Fruit fly (Drosophila melanogaster) whole organism, embryonic: ENCODE measurements around the gene CG10948.
A peak's percentile ranks its signal among the peaks of the same experiment; 100 is the strongest.

Experiments used
- B-H1 ChIP-seq: fragments of 200-800 bp; sonication (Bioruptor generic); IDR thresholded peaks from 3 replicates; pipeline ENCODE4 v1.3.6; 2022; ENCODE audit warnings: missing biosample characterization, missing genetic modification characterization
- BtbVII ChIP-seq: fragments of 200-800 bp; sonication (Bioruptor generic); optimal IDR thresholded peaks from 3 replicates; lab custom pipeline; 2017; ENCODE audit warnings: missing biosample characterization, mild to moderate bottlenecking, missing genetic modification characterization
- CG12104 ChIP-seq: fragments of 200-800 bp; sonication (Bioruptor generic); optimal IDR thresholded peaks from 3 replicates; lab custom pipeline; 2016; ENCODE audit warnings: missing biosample characterization, missing genetic modification characterization
- CG12155 ChIP-seq: fragments of 200-800 bp; sonication (Bioruptor generic); optimal IDR thresholded peaks from 3 replicates; lab custom pipeline; 2016; ENCODE audit warnings: missing biosample characterization, missing genetic modification characterization
- CG12744 ChIP-seq: fragments of 200-800 bp; sonication (Bioruptor generic); optimal IDR thresholded peaks from 2 replicates; lab custom pipeline; 2016; ENCODE audit warnings: missing biosample characterization, missing genetic modification characterization
- CG15514 ChIP-seq: fragments of 200-800 bp; sonication (Bioruptor generic); optimal IDR thresholded peaks from 3 replicates; lab custom pipeline; 2017; ENCODE audit warnings: missing biosample characterization, missing genetic modification characterization, mild to moderate bottlenecking, moderate library complexity, missing genetic modification reagents
- CG1792 ChIP-seq: fragments of 200-800 bp; sonication (Bioruptor generic); optimal IDR thresholded peaks from 2 replicates; lab custom pipeline; 2016; ENCODE audit warnings: missing biosample characterization, missing genetic modification characterization
- CG18262 ChIP-seq: fragments of 200-800 bp; optimal IDR thresholded peaks from 3 replicates; lab custom pipeline; 2019; ENCODE audit warnings: missing biosample characterization, mild to moderate bottlenecking, missing genetic modification characterization, moderate library complexity
- CG18764 ChIP-seq: fragments of 200-800 bp; sonication (Bioruptor generic); optimal IDR thresholded peaks from 3 replicates; lab custom pipeline; 2016; ENCODE audit warnings: missing biosample characterization, missing genetic modification characterization
- CG2120 ChIP-seq: fragments of 200-800 bp; sonication (Bioruptor generic); optimal IDR thresholded peaks from 3 replicates; lab custom pipeline; 2016; ENCODE audit warnings: missing biosample characterization, missing genetic modification characterization
- CG2712 ChIP-seq: fragments of 200-800 bp; optimal IDR thresholded peaks from 3 replicates; lab custom pipeline; 2019; ENCODE audit warnings: missing biosample characterization, mild to moderate bottlenecking, missing genetic modification characterization, moderate library complexity
- CG4360 ChIP-seq: fragments of 200-800 bp; sonication (Bioruptor generic); IDR thresholded peaks from 2 replicates; pipeline ENCODE4 v1.3.6; 2022; ENCODE audit warnings: missing biosample characterization, missing genetic modification characterization
- CG6683 ChIP-seq: fragments of 200-800 bp; sonication (Bioruptor generic); optimal IDR thresholded peaks from 2 replicates; lab custom pipeline; 2017; ENCODE audit warnings: missing biosample characterization, mild to moderate bottlenecking, missing genetic modification characterization, missing genetic modification reagents
- CG6791 ChIP-seq: fragments of 200-800 bp; sonication (Bioruptor generic); IDR thresholded peaks from 3 replicates; pipeline ENCODE4 v1.3.6; 2022; ENCODE audit warnings: missing biosample characterization, missing genetic modification characterization; ENCODE audit not compliant: partially characterized antibody
- CG7357 ChIP-seq: fragments of 200-800 bp; sonication (Bioruptor generic); IDR thresholded peaks from 3 replicates; pipeline ENCODE4 v1.3.6; 2022; ENCODE audit warnings: missing biosample characterization, missing genetic modification characterization
- CG8290 ChIP-seq, 3 experiments: fragments of 200-800 bp; sonication (Bioruptor generic); optimal IDR thresholded peaks; 2 replicates each; lab custom pipeline; 2016 to 2019; ENCODE audit warnings: missing biosample characterization in 3 of 3, missing genetic modification characterization in 3 of 3, mild to moderate bottlenecking in 2 of 3, moderate library complexity in 1 of 3
- CG8924 ChIP-seq: fragments of 200-800 bp; optimal IDR thresholded peaks from 3 replicates; lab custom pipeline; 2019; ENCODE audit warnings: missing biosample characterization, mild to moderate bottlenecking, missing genetic modification characterization, moderate library complexity
- CG9609 ChIP-seq: fragments of 200-800 bp; sonication (Bioruptor generic); optimal IDR thresholded peaks from 3 replicates; lab custom pipeline; 2016; ENCODE audit warnings: missing biosample characterization, missing genetic modification characterization
- Fer2 ChIP-seq: fragments of 200-800 bp; sonication (Bioruptor generic); optimal IDR thresholded peaks from 2 replicates; lab custom pipeline; 2018; ENCODE audit warnings: missing biosample characterization, mild to moderate bottlenecking, missing genetic modification characterization, moderate library complexity
- Hand ChIP-seq: fragments of 200-800 bp; sonication (Bioruptor generic); optimal IDR thresholded peaks from 2 replicates; lab custom pipeline; 2017; ENCODE audit warnings: mild to moderate bottlenecking, missing biosample characterization, missing genetic modification reagents, missing genetic modification characterization
- Meics ChIP-seq: fragments of 200-800 bp; sonication (Bioruptor generic); optimal IDR thresholded peaks from 2 replicates; lab custom pipeline; 2017; ENCODE audit warnings: missing biosample characterization, mild to moderate bottlenecking, missing genetic modification characterization
- Mes4 ChIP-seq: fragments of 200-800 bp; sonication (Bioruptor generic); optimal IDR thresholded peaks from 2 replicates; lab custom pipeline; 2016; ENCODE audit warnings: missing biosample characterization, missing genetic modification characterization
- Rfx ChIP-seq: fragments of 200-800 bp; sonication (Bioruptor generic); IDR thresholded peaks from 2 replicates; pipeline ENCODE4 v1.3.6; 2022; ENCODE audit warnings: missing biosample characterization, missing genetic modification characterization
- Ssrp ChIP-seq: fragments of 200-800 bp; sonication (Bioruptor generic); optimal IDR thresholded peaks from 2 replicates; lab custom pipeline; 2018; ENCODE audit warnings: missing biosample characterization, mild to moderate bottlenecking, missing genetic modification characterization, moderate library complexity
- Taf1 ChIP-seq: fragments of 200-800 bp; sonication (Bioruptor generic); IDR thresholded peaks from 2 replicates; pipeline ENCODE4 v1.3.6; 2022; ENCODE audit warnings: missing biosample characterization, missing genetic modification characterization
- bab2 ChIP-seq: fragments of 200-800 bp; sonication (Bioruptor generic); optimal IDR thresholded peaks from 2 replicates; lab custom pipeline; 2016; ENCODE audit warnings: missing biosample characterization, missing genetic modification characterization
- chm ChIP-seq: fragments of 200-800 bp; sonication (Bioruptor generic); IDR thresholded peaks from 2 replicates; pipeline ENCODE4 v1.3.6; 2022; ENCODE audit warnings: missing biosample characterization, missing genetic modification characterization
- dan ChIP-seq: fragments of 200-800 bp; sonication (Bioruptor generic); IDR thresholded peaks from 2 replicates; pipeline ENCODE4 v1.3.6; 2022; ENCODE audit warnings: missing biosample characterization, missing genetic modification characterization
- dpn ChIP-seq, 2 experiments: fragments of 200-800 bp; sonication (Bioruptor generic); optimal IDR thresholded peaks; 3 replicates each; lab custom pipeline; 2016; ENCODE audit warnings: missing biosample characterization in 2 of 2, missing genetic modification characterization in 2 of 2
- esg ChIP-seq: fragments of 200-800 bp; sonication (Bioruptor generic); conservative IDR thresholded peaks from 2 replicates; pipeline ENCODE4 v1.3.6; 2022; ENCODE audit warnings: missing biosample characterization, missing genetic modification characterization
- fd3F ChIP-seq: fragments of 200-800 bp; sonication (Bioruptor generic); optimal IDR thresholded peaks from 2 replicates; lab custom pipeline; 2018; ENCODE audit warnings: missing biosample characterization, mild to moderate bottlenecking, missing genetic modification characterization, moderate library complexity
- gcm ChIP-seq: fragments of 200-800 bp; sonication (Bioruptor generic); optimal IDR thresholded peaks from 2 replicates; lab custom pipeline; 2019; ENCODE audit warnings: missing biosample characterization, mild to moderate bottlenecking, missing genetic modification characterization, moderate library complexity
- gcm2 ChIP-seq: fragments of 200-800 bp; sonication (Bioruptor generic); optimal IDR thresholded peaks from 2 replicates; lab custom pipeline; 2016; ENCODE audit warnings: missing biosample characterization, missing genetic modification characterization
- grau ChIP-seq: fragments of 200-800 bp; optimal IDR thresholded peaks from 3 replicates; lab custom pipeline; 2019; ENCODE audit warnings: missing biosample characterization, mild to moderate bottlenecking, missing genetic modification characterization, moderate library complexity
- her ChIP-seq: fragments of 200-800 bp; sonication (Bioruptor generic); optimal IDR thresholded peaks from 2 replicates; lab custom pipeline; 2016; ENCODE audit warnings: missing biosample characterization, missing genetic modification characterization
- ind ChIP-seq: fragments of 200-800 bp; sonication (Bioruptor generic); optimal IDR thresholded peaks from 3 replicates; lab custom pipeline; 2016; ENCODE audit warnings: missing biosample characterization, missing genetic modification characterization
- nom ChIP-seq: fragments of 200-800 bp; sonication (Bioruptor generic); optimal IDR thresholded peaks from 2 replicates; lab custom pipeline; 2017; ENCODE audit warnings: missing biosample characterization, missing genetic modification characterization, mild to moderate bottlenecking, moderate library complexity, missing genetic modification reagents
- otp ChIP-seq: fragments of 200-800 bp; sonication (Bioruptor generic); IDR thresholded peaks from 3 replicates; pipeline ENCODE4, ENCODE4 v1.3.6; 2022; ENCODE audit warnings: missing biosample characterization, missing genetic modification characterization
- peb ChIP-seq: fragments of 200-800 bp; sonication (Bioruptor generic); IDR thresholded peaks from 2 replicates; pipeline ENCODE4 v1.3.6; 2022; ENCODE audit warnings: missing biosample characterization, missing genetic modification characterization
- pfk ChIP-seq: fragments of 200-800 bp; sonication (Bioruptor generic); optimal IDR thresholded peaks from 2 replicates; lab custom pipeline; 2018; ENCODE audit warnings: missing biosample characterization, mild to moderate bottlenecking, missing genetic modification characterization, moderate library complexity
- phol ChIP-seq: fragments of 200-800 bp; sonication (Bioruptor generic); optimal IDR thresholded peaks from 3 replicates; lab custom pipeline; 2018; ENCODE audit warnings: missing biosample characterization, mild to moderate bottlenecking, missing genetic modification characterization, moderate library complexity
- salm ChIP-seq: fragments of 200-800 bp; sonication (Bioruptor generic); optimal IDR thresholded peaks from 2 replicates; lab custom pipeline; 2018; ENCODE audit warnings: missing biosample characterization, mild to moderate bottlenecking, missing genetic modification characterization
- slp2 ChIP-seq: fragments of 200-800 bp; sonication (Bioruptor generic); optimal IDR thresholded peaks from 2 replicates; lab custom pipeline; 2016; ENCODE audit warnings: missing biosample characterization, missing genetic modification characterization
- sug ChIP-seq: fragments of 200-800 bp; optimal IDR thresholded peaks from 2 replicates; lab custom pipeline; 2019; ENCODE audit warnings: missing biosample characterization, mild to moderate bottlenecking, missing genetic modification characterization, moderate library complexity
- usp ChIP-seq: fragments of >200 bp; optimal IDR thresholded peaks from 2 replicates; lab custom pipeline; 2017; ENCODE audit warnings: missing biosample characterization, missing genetic modification characterization
- vfl ChIP-seq: fragments of 200-800 bp; sonication (Bioruptor generic); optimal IDR thresholded peaks from 2 replicates; lab custom pipeline; 2016; ENCODE audit warnings: missing biosample characterization, missing genetic modification characterization
- wdn ChIP-seq: fragments of 200-800 bp; sonication (Bioruptor generic); IDR thresholded peaks from 2 replicates; pipeline ENCODE4 v1.3.6; 2022; ENCODE audit warnings: missing biosample characterization, missing genetic modification characterization
- z ChIP-seq: fragments of 200-800 bp; sonication (Bioruptor generic); IDR thresholded peaks from 3 replicates; pipeline ENCODE4 v1.3.6; 2022; ENCODE audit warnings: missing biosample characterization, missing genetic modification characterization
- zf30C ChIP-seq: fragments of 200-800 bp; sonication (Bioruptor generic); optimal IDR thresholded peaks from 3 replicates; lab custom pipeline; 2018; ENCODE audit warnings: missing biosample characterization, mild to moderate bottlenecking, missing genetic modification characterization

The CG10948 gene

dm6 chr3L:12803159-12804034, 46.5 kb downstream of the CG10948 start (continued):
- TF ChIP-seq Fer2 (tag; lab: Kevin White, UChicago) (peak; percentile 6), gcm (no peak), zf30C (GFP tag; lab: Kevin White, UChicago) (no peak), usp (GFP tag; lab: Kevin White, UChicago) (no peak), CG2120 (GFP tag; lab: Kevin White, UChicago) (peak; percentile 86), nom (GFP tag; lab: Kevin White, UChicago) (no peak), peb (GFP tag; lab: Robert Waterston, UW) (no peak), z (GFP tag; lab: Robert Waterston, UW) (no peak), sug (tag; lab: Kevin White, UChicago) (peak; percentile 12), CG8924 (tag; lab: Kevin White, UChicago) (peak; percentile 51), BtbVII (GFP tag; lab: Kevin White, UChicago) (peak; percentile 32), CG15514 (GFP tag; lab: Kevin White, UChicago) (peak; percentile 40), CG12744 (GFP tag; lab: Kevin White, UChicago) (peak; percentile 58), bab2 (GFP tag; lab: Kevin White, UChicago) (peak; percentile 45), CG12155 (GFP tag; lab: Kevin White, UChicago) (peak; percentile 23), grau (tag; lab: Kevin White, UChicago) (peak; percentile 69), otp (GFP tag; lab: Robert Waterston, UW) (no peak), dan (GFP tag; lab: Robert Waterston, UW) (no peak), gcm2 (GFP tag; lab: Kevin White, UChicago) (no peak), CG1792 (peak; percentile 1), ind (GFP tag; lab: Kevin White, UChicago) (peak; percentile 14), Taf1 (GFP tag; lab: Robert Waterston, UW) (peak; percentile 48; the same call in 1 of the 2 replicates), Hand (peak; percentile 32), CG18262 (tag; lab: Kevin White, UChicago) (peak; percentile 29), vfl (GFP tag; lab: Kevin White, UChicago) (no peak), CG9609 (no peak), pfk (GFP tag; lab: Kevin White, UChicago) (no peak), wdn (GFP tag; lab: Robert Waterston, UW) (0 out of 2 replicates have a peak, but pooled peaks have one; percentile 16), CG2712 (tag; lab: Kevin White, UChicago) (peak; percentile 15), phol (tag; lab: Kevin White, UChicago) (peak; percentile 47), CG7357 (GFP tag; lab: Robert Waterston, UW) (no peak), salm (tag; lab: Kevin White, UChicago) (no peak), Rfx (peak; percentile 61), CG6791 (no peak), CG6683 (GFP tag; lab: Kevin White, UChicago) (no peak), Meics (GFP tag; lab: Kevin White, UChicago) (peak; percentile 81), her (GFP tag; lab: Kevin White, UChicago) (peak; percentile 6), esg (GFP tag; lab: Robert Waterston, UW) (peak; percentile 18; the same call in 1 of the 2 replicates), Mes4 (GFP tag; lab: Kevin White, UChicago) (no peak), dpn (GFP tag; optimal IDR thresholded peaks at IDR 0.05; lab: Kevin White, UChicago) (peak; percentile 24 to 83), CG12104 (GFP tag; lab: Kevin White, UChicago) (peak; percentile 44), chm (GFP tag; lab: Robert Waterston, UW) (no peak), slp2 (no peak), Ssrp (tag; lab: Kevin White, UChicago) (no peak), CG8290 (GFP tag; optimal IDR thresholded peaks at IDR 0.05; lab: Kevin White, UChicago) (no peak), CG8290 (tag; optimal IDR thresholded peaks at IDR 0.05; lab: Kevin White, UChicago) (no peak), fd3F (peak; percentile 39), CG18764 (GFP tag; lab: Kevin White, UChicago) (no peak), B-H1 (peak; percentile 28; the same call in 1 of the 3 replicates), CG4360 (GFP tag; lab: Robert Waterston, UW) (no peak)
